Fruit fly (Drosophila melanogaster): ENCODE data around the gene pn.
A peak's percentile ranks its signal among the peaks of the same experiment; 100 is the strongest.

DNA sequence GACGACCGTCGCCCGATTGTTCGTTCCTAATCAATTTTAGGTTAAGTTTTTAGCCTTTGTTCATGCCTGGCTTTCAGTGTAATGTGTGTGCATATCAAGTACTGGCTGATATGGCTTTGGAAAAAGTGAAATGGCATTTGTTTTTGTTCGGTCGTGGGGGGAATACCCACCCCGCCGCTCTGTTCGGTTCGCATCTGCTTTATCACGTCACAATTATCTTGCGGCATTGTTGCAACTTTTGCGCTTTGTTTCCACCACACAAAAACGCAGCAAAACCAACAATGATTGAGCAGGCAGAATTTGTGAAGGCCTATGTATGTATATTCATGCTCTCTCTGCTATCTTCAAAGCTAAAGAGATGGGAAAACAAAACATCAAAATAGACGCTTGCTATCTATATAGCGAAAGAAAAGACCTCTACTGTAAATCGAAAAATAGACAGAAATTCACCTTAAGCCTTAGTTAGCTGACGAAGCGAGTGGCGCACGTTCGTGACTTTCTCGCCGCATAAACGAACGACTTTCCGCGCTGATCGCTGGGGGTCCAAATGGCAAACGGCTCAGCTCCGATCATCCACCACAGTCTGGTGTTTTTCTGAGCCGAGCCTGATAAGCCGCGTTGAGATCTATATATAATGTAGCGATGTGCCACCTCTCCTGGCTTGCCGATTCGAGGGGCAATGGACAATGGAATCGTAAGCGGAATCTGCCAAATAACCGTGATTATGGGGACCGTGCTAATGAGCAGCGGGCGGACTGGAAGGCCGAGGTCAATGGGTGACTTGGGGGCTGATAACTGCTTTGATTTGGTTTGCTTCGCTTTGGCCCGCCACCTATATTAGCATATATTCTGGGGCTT, 16.6 kb downstream of the pn start:
- TF ChIP-seq Blimp-1 (GFP tag; optimal IDR thresholded peaks at IDR 0.05) (no peak), Hr4 (GFP tag; optimal IDR thresholded peaks at IDR 0.05) (no peak), acj6 (GFP tag; optimal IDR thresholded peaks at IDR 0.05) (no peak), Eip78C (GFP tag) (peak; percentile 67), pdm3 (GFP tag; optimal IDR thresholded peaks at IDR 0.05) (no peak), Sox14 (GFP tag; optimal IDR thresholded peaks at IDR 0.05) (peak; percentile 68), svp (GFP tag) (peak; percentile 98), esn (GFP tag; optimal IDR thresholded peaks at IDR 0.05) (peak; percentile 28), dsx (GFP tag; optimal IDR thresholded peaks at IDR 0.05; ENCODE audit: poor library complexity, severe bottlenecking) (no peak), eg (GFP tag; IDR thresholded peaks at IDR 0.05) (no peak), CG1621 (tag; optimal IDR thresholded peaks at IDR 0.05) (no peak), Hr38 (GFP tag; optimal IDR thresholded peaks at IDR 0.05) (no peak), OdsH (GFP tag; optimal IDR thresholded peaks at IDR 0.05) (no peak)

Data from whole organism, prepupa.